Fruit fly (Drosophila melanogaster) ovary, adult (tissue): ENCODE measurements around the gene fray.
A peak's percentile ranks its signal among the peaks of the same experiment; 100 is the strongest.

Experiments used
- CG17801 ChIP-seq: fragments of 200-800 bp; optimal IDR thresholded peaks from 2 replicates; lab custom pipeline; 2019; ENCODE audit warnings: missing biosample characterization, mild to moderate bottlenecking, missing genetic modification characterization, moderate library complexity; ENCODE audit not compliant: partially characterized antibody

The fray gene

dm6 chr3R:18585259-18585858, 12.5 kb downstream of the fray start:
- peak; percentile 44 for TF ChIP-seq CG17801 (GFP tag; lab: Kevin White, UChicago)

- TF ChIP-seq CG17801 (GFP tag; lab: Kevin White, UChicago): no peak
These were observed 17.9 kb downstream of the fray start, which contains the start of gene qin for dm6 chr3R:18590754-18591153. Gene qin, plus strand, starts transcription at chr3R:18591027.

DNA sequence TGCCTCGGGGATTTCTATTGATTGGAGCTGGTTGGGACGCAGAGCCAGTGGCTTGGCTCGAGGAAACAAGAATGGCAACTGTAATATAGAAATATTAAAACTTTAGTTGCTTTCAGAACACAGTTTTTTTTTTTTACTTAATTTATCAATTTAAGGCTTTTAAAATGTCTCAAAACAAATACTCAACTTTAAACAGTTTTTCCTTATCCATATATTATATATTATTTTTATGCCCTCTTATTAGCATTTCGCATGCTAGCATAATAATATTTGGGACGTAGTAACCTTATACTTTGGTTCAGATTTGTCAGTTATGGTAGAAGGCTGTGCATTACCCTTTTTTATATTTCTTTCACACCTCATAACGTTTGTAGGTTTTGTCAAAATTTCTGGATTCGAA, 25.5 kb downstream of the fray start, which contains the start of gene Tssk:
Gene Tssk, plus strand, starts transcription at position 301 of the 400 bp plus-strand sequence.
- TF ChIP-seq CG17801 (GFP tag; lab: Kevin White, UChicago): no peak

dm6 chr3R:18616007-18616406, 43.1 kb downstream of the fray start:
- TF ChIP-seq CG17801 (GFP tag; lab: Kevin White, UChicago): no peak

DNA sequence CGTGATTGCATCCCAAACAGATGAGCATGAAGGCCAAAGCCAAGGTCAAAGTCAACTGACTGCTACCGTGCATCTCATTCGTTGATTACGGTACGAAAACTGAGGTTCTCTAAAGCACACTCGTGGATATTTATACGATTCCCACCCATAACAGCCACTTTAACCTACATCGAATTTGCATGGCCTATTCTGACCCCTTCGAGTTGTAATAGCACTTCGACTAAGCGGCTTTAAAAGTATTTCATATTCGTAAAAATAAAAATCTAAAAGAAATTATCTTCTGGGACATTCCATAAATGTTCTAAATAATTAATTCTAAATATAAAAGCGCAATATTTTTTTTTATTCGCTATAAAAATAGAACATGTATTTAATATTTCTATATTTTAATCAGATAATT, 44.5 kb downstream of the fray start, which contains the start of gene CG7695:
Gene CG7695, minus strand, starts transcription at position 101 of the 400 bp plus-strand sequence.
- no peak for TF ChIP-seq CG17801 (GFP tag; lab: Kevin White, UChicago)

- TF ChIP-seq CG17801 (GFP tag; lab: Kevin White, UChicago): no peak
These were observed 46.6 kb downstream of the fray start for dm6 chr3R:18619451-18619942.

DNA sequence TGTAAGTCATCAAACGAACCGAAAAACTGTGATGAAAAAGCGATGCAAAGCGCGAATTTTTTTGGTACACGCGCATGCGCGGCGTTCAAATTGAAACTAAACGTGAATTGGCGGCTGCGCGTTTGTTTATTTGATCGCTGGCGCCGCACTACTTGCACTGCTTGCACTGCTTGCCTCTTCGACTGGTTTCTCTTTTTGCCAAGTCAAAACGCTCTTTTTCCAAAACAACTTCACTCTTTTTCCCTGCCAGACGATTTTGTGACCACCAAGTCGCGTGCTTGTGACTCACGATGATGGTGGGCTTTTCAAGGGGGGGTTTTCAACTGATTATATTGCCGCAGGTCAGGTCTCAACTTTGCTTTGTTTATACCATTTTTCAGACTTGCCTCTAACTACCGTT, 48.3 kb downstream of the fray start, which contains the start of gene CG14304:
Gene CG14304, minus strand, starts transcription at position 98 of the 400 bp plus-strand sequence.
- no peak for TF ChIP-seq CG17801 (GFP tag; lab: Kevin White, UChicago)

DNA sequence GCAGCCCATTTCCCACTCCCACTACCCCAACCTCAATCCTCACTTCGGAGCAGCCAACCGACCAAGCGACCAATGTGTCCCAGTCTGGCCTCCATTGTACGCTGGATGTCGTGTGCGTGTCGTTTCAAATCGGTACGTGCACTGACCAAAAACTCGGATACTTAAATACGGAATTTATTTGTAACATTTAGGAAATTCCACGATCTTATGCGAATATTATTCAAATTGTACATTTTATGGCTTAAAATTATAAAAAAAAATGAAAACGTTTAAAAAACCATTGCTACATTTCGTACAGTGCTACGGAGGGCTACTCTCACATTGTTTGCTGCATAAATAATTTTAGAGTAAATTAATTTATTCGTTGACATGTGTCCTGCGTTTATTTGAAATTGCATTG, 51.6 kb downstream of the fray start:
- no peak for TF ChIP-seq CG17801 (GFP tag; lab: Kevin White, UChicago)

DNA sequence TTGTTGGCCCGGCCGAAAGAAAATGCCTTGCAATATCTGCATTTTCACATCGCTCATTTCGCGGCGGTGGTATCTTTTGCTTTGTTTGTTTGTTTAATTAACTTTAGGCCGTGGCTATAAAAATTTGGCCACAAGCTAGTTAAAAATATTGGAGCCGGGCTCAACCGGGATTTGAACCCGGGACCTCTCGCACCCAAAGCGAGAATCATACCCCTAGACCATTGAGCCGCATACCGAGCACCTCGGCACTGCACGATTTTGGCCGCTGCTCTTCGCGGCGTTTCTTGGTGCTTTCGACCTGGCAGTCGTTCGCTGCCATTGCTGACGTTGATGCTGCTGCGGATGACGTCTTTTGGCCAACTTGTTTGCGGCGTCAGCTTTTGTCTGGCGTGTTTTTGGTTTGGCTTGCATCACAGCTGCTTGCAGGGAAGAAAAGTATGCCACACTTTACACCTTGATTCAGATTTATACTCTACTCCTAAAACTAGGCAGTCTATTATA, 55.5 kb downstream of the fray start:
- TF ChIP-seq CG17801 (GFP tag; lab: Kevin White, UChicago): no peak

DNA sequence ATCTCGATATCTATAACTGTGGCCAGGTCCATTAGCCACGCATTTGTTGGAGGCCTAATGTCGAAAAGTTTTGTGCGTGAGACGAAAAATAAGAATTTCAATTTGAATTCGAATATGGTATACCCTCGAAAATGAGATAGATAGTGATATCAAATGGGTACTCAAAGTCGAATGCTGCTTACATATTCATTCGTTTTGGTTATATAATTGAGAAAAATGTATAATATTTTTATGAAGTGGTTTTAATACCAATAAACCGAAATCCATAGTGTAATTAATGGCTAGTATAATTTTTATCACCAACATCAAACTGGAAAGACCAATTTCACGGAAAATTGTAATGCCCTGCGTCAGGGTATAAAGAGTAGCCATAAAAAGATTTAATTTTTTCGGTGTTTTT, 60.2 kb downstream of the fray start:
- no peak for TF ChIP-seq CG17801 (GFP tag; lab: Kevin White, UChicago)
